Worm (Caenorhabditis elegans) whole organism, late embryonic: ENCODE data around the gene nhr-199.

ENCODE experiments used
- elt-2 ChIP-seq: sonication (generic microtip); optimal IDR thresholded peaks from 2 replicates; lab custom pipeline; 2016; ENCODE audit warnings: missing genetic modification reagents, missing genetic modification characterization, missing compliant biosample characterization
- gmeb-2 ChIP-seq: sonication (generic microtip); optimal IDR thresholded peaks from 2 replicates; lab custom pipeline; 2016; ENCODE audit warnings: missing genetic modification characterization, inconsistent platforms, missing compliant biosample characterization
- unc-55 ChIP-seq: sonication (generic microtip); optimal IDR thresholded peaks from 2 replicates; lab custom pipeline; 2017; ENCODE audit warnings: missing biosample characterization, missing genetic modification reagents, missing genetic modification characterization

- TF ChIP-seq gmeb-2 (tag; lab: Kevin White, UChicago): no peak
- no peak for TF ChIP-seq unc-55 (GFP tag; lab: Kevin White, UChicago)
- no peak for TF ChIP-seq elt-2 (tag; lab: Kevin White, UChicago)
These were observed 15.9 kb upstream of the nhr-199 start for ce11 chrV:15715636-15716035.
